Fruit fly (Drosophila melanogaster) whole organism, prepupa: ENCODE results near the gene heph.

Experiments used
- CG10669 ChIP-seq: fragments of 200-800 bp; sonication (Bioruptor generic); optimal IDR thresholded peaks from 3 replicates; lab custom pipeline; 2018; ENCODE audit warnings: missing biosample characterization, mild to moderate bottlenecking, missing genetic modification characterization, moderate library complexity
- CG15336 ChIP-seq: fragments of 200-800 bp; sonication (Bioruptor generic); IDR thresholded peaks from 2 replicates; pipeline ENCODE4 v1.3.6; 2022; ENCODE audit warnings: missing biosample characterization, missing genetic modification characterization
- CG3032 ChIP-seq: fragments of 200-800 bp; optimal IDR thresholded peaks from 2 replicates; lab custom pipeline; 2019; ENCODE audit warnings: missing biosample characterization, mild to moderate bottlenecking, missing genetic modification characterization, moderate library complexity
- CG32006 ChIP-seq: fragments of 200-800 bp; sonication (Bioruptor generic); optimal IDR thresholded peaks from 3 replicates; lab custom pipeline; 2017; ENCODE audit warnings: missing biosample characterization, mild to moderate bottlenecking, missing genetic modification characterization
- CG34406 ChIP-seq: fragments of 200-800 bp; sonication (Bioruptor generic); optimal IDR thresholded peaks from 3 replicates; lab custom pipeline; 2016; ENCODE audit warnings: missing biosample characterization, missing genetic modification characterization
- CG3919 ChIP-seq: fragments of 200-800 bp; sonication (Bioruptor generic); optimal IDR thresholded peaks from 3 replicates; lab custom pipeline; 2016; ENCODE audit warnings: missing biosample characterization, missing genetic modification characterization
- CG6163 ChIP-seq: fragments of 200-800 bp; sonication (Bioruptor generic); IDR thresholded peaks from 3 replicates; pipeline ENCODE4 v1.3.6; 2022; ENCODE audit warnings: missing biosample characterization, missing genetic modification characterization
- CG6792 ChIP-seq: fragments of 200-800 bp; sonication (Bioruptor generic); optimal IDR thresholded peaks from 3 replicates; lab custom pipeline; 2016; ENCODE audit warnings: missing biosample characterization, missing genetic modification characterization
- CG6808 ChIP-seq: fragments of 200-800 bp; sonication (Bioruptor generic); optimal IDR thresholded peaks from 3 replicates; lab custom pipeline; 2017; ENCODE audit warnings: missing biosample characterization, missing genetic modification characterization, mild to moderate bottlenecking, moderate library complexity, missing genetic modification reagents
- CG8119 ChIP-seq: fragments of 200-800 bp; sonication (Bioruptor generic); IDR thresholded peaks from 3 replicates; pipeline ENCODE4 v1.3.6; 2022; ENCODE audit warnings: missing biosample characterization, missing genetic modification characterization
- CG8319 ChIP-seq: fragments of 200-800 bp; sonication (Bioruptor generic); optimal IDR thresholded peaks from 3 replicates; lab custom pipeline; 2016; ENCODE audit warnings: missing biosample characterization, missing genetic modification characterization
- Eip75B ChIP-seq: fragments of 200-800 bp; sonication (Bioruptor generic); optimal IDR thresholded peaks from 3 replicates; lab custom pipeline; 2016; ENCODE audit warnings: missing biosample characterization, missing genetic modification characterization
- Eip78C ChIP-seq: fragments of 200-800 bp; sonication (Bioruptor generic); peaks from one replicate; lab custom pipeline; 2016; ENCODE audit warnings: missing biosample characterization, missing genetic modification characterization
- Ets96B ChIP-seq: fragments of 200-800 bp; optimal IDR thresholded peaks from 2 replicates; lab custom pipeline; 2019; ENCODE audit warnings: missing biosample characterization, mild to moderate bottlenecking, missing genetic modification characterization, moderate library complexity
- Hr38 ChIP-seq: sonication (Bioruptor generic); optimal IDR thresholded peaks from 2 replicates; lab custom pipeline; 2016; ENCODE audit warnings: missing biosample characterization, missing genetic modification characterization
- Hr39 ChIP-seq: fragments of 200-800 bp; sonication (Bioruptor generic); optimal IDR thresholded peaks from 2 replicates; lab custom pipeline; 2016; ENCODE audit warnings: missing biosample characterization, missing genetic modification characterization
- Hr4 ChIP-seq: fragments of 200-800 bp; sonication (Bioruptor generic); optimal IDR thresholded peaks from 3 replicates; lab custom pipeline; 2016; ENCODE audit warnings: missing biosample characterization, missing genetic modification characterization
- OdsH ChIP-seq: fragments of 200-800 bp; sonication (Bioruptor generic); optimal IDR thresholded peaks from 3 replicates; lab custom pipeline; 2016; ENCODE audit warnings: missing biosample characterization, missing genetic modification characterization
- Sox102F ChIP-seq: fragments of 200-800 bp; sonication (Bioruptor generic); optimal IDR thresholded peaks from 2 replicates; lab custom pipeline; 2016; ENCODE audit warnings: missing biosample characterization, mild to moderate bottlenecking, missing genetic modification characterization
- Sox14 ChIP-seq: fragments of 200-800 bp; sonication (Bioruptor generic); optimal IDR thresholded peaks from 3 replicates; lab custom pipeline; 2016; ENCODE audit warnings: missing biosample characterization, missing genetic modification characterization
- achi ChIP-seq: fragments of 200-800 bp; sonication (Bioruptor generic); optimal IDR thresholded peaks from 3 replicates; lab custom pipeline; 2016; ENCODE audit warnings: missing biosample characterization, missing genetic modification characterization
- dac ChIP-seq: fragments of 200-800 bp; sonication (Bioruptor generic); optimal IDR thresholded peaks from 2 replicates; lab custom pipeline; 2017; ENCODE audit warnings: missing biosample characterization, mild to moderate bottlenecking, missing genetic modification characterization
- dsx ChIP-seq: fragments of 200-800 bp; optimal IDR thresholded peaks from 3 replicates; lab custom pipeline; 2019; ENCODE audit warnings: missing biosample characterization, mild to moderate bottlenecking, missing genetic modification characterization, moderate library complexity; ENCODE audit not compliant: poor library complexity, severe bottlenecking
- eg ChIP-seq: fragments of 200-800 bp; sonication (Bioruptor generic); IDR thresholded peaks from 3 replicates; pipeline ENCODE4 v1.3.6; 2022; ENCODE audit warnings: missing biosample characterization, missing genetic modification characterization
- esn ChIP-seq: fragments of 200-800 bp; sonication (Bioruptor generic); optimal IDR thresholded peaks from 2 replicates; lab custom pipeline; 2016; ENCODE audit warnings: missing biosample characterization, mild to moderate bottlenecking, missing genetic modification characterization, moderate library complexity
- lz ChIP-seq: fragments of 200-800 bp; sonication (Bioruptor generic); optimal IDR thresholded peaks from 3 replicates; lab custom pipeline; 2016; ENCODE audit warnings: missing biosample characterization, missing genetic modification characterization
- net ChIP-seq: fragments of 200-800 bp; sonication (Bioruptor generic); optimal IDR thresholded peaks from 3 replicates; lab custom pipeline; 2016; ENCODE audit warnings: missing biosample characterization, missing genetic modification characterization
- pdm3 ChIP-seq: fragments of 200-800 bp; sonication (Bioruptor generic); optimal IDR thresholded peaks from 3 replicates; lab custom pipeline; 2016; ENCODE audit warnings: missing biosample characterization, missing genetic modification characterization
- salr ChIP-seq, 2 experiments: fragments of 200-800 bp; sonication (Bioruptor generic); optimal IDR thresholded peaks; 3 replicates each; lab custom pipeline; 2016 to 2018; ENCODE audit warnings: missing biosample characterization in 2 of 2, missing genetic modification characterization in 2 of 2, mild to moderate bottlenecking in 1 of 2
- ss ChIP-seq, 2 experiments: fragments of 200-800 bp; sonication (Bioruptor generic); optimal IDR thresholded peaks; 2 replicates in 1 of 2; 3 replicates in 1 of 2; lab custom pipeline; 2017 to 2018; ENCODE audit warnings: mild to moderate bottlenecking in 2 of 2, missing biosample characterization in 2 of 2, missing genetic modification characterization in 2 of 2, moderate library complexity in 1 of 2
- svp ChIP-seq: fragments of 200-800 bp; sonication (Bioruptor generic); peaks from one replicate; lab custom pipeline; 2016; ENCODE audit warnings: missing biosample characterization, missing genetic modification characterization
- topi ChIP-seq: fragments of 200-800 bp; sonication (Bioruptor generic); optimal IDR thresholded peaks from 3 replicates; lab custom pipeline; 2016; ENCODE audit warnings: missing biosample characterization, missing genetic modification characterization

heph gene

dm6 chr3R:31822462-31822861 is 192.9 kb downstream of the heph start:
- TF ChIP-seq CG8319 (GFP tag; lab: Kevin White, UChicago) (no peak), salr (GFP tag; optimal IDR thresholded peaks at IDR 0.05; lab: Kevin White, UChicago) (no peak), CG10669 (GFP tag; lab: Kevin White, UChicago) (no peak), eg (no peak), Ets96B (tag; lab: Kevin White, UChicago) (no peak), Sox14 (GFP tag; lab: Kevin White, UChicago) (no peak)

- TF ChIP-seq CG3032: no peak
- no peak for TF ChIP-seq Eip75B
- peak; percentile 32; the same call in 1 of the 3 replicates for TF ChIP-seq CG6163 (GFP tag; lab: Robert Waterston, UW)
- TF ChIP-seq, all 60 proteins: peak for 1
Measured at dm6 chr3R:31812976-31813298, 202.4 kb downstream of the heph start.

dm6 chr3R:31812117-31812975 is 203.0 kb downstream of the heph start, which contains the start of the genes FeCH and RhoGAP100F:
Gene FeCH, minus strand, starts transcription at chr3R:31812296.
Gene RhoGAP100F, plus strand, starts transcription at chr3R:31812609.
- TF ChIP-seq Eip75B (peak; percentile 72), achi (GFP tag; lab: Kevin White, UChicago) (no peak), svp (GFP tag; lab: Kevin White, UChicago) (peak; percentile 83)

- TF ChIP-seq CG10669 (GFP tag; lab: Kevin White, UChicago): peak; percentile 50
- TF ChIP-seq topi (GFP tag; lab: Kevin White, UChicago): peak; percentile 4
- no peak for TF ChIP-seq CG8319 (GFP tag; lab: Kevin White, UChicago)
- TF ChIP-seq svp (GFP tag; lab: Kevin White, UChicago): no peak
- peak; percentile 18 for TF ChIP-seq pdm3 (GFP tag; lab: Kevin White, UChicago)
- TF ChIP-seq CG32006 (GFP tag; lab: Kevin White, UChicago): peak; percentile 51
- peak; percentile 60 for TF ChIP-seq Eip78C (GFP tag; lab: Kevin White, UChicago)
- TF ChIP-seq CG6163 (GFP tag; lab: Robert Waterston, UW): peak; percentile 59; the same call in 2 of the 3 replicates
- TF ChIP-seq CG15336: peak; percentile 43; the same call in 1 of the 2 replicates
- TF ChIP-seq Sox14 (GFP tag; lab: Kevin White, UChicago): peak; percentile 11
- peak; percentile 21 for TF ChIP-seq net
- TF ChIP-seq dsx (GFP tag; lab: Kevin White, UChicago): peak; percentile 37
- TF ChIP-seq CG34406 (GFP tag; lab: Kevin White, UChicago): no peak
- peak; percentile 79 for TF ChIP-seq achi (GFP tag; lab: Kevin White, UChicago)
- peak; percentile 43 for TF ChIP-seq Hr4 (GFP tag; lab: Kevin White, UChicago)
- peak; percentile 22 to 32 for TF ChIP-seq ss (GFP tag; optimal IDR thresholded peaks at IDR 0.05; lab: Kevin White, UChicago)
- TF ChIP-seq CG3032: peak; percentile 41
- TF ChIP-seq Sox102F (GFP tag; lab: Kevin White, UChicago): no peak
- no peak for TF ChIP-seq Hr39 (GFP tag; lab: Kevin White, UChicago)
- peak; percentile 1 for TF ChIP-seq CG6792
- peak; percentile 13 for TF ChIP-seq lz (GFP tag; lab: Kevin White, UChicago)
- TF ChIP-seq Ets96B (tag; lab: Kevin White, UChicago): peak; percentile 32
- peak; percentile 15 for TF ChIP-seq OdsH
- TF ChIP-seq Hr38 (GFP tag; lab: Kevin White, UChicago): no peak
- TF ChIP-seq dac: no peak
- TF ChIP-seq esn (GFP tag; lab: Kevin White, UChicago): peak; percentile 25
- TF ChIP-seq eg: peak; percentile 67; the same call in 2 of the 3 replicates
- peak; percentile 31 for TF ChIP-seq CG3919 (GFP tag; lab: Kevin White, UChicago)
- TF ChIP-seq CG6808 (GFP tag; lab: Kevin White, UChicago): peak; percentile 18
- peak; percentile 64 for TF ChIP-seq CG8119 (GFP tag; lab: Robert Waterston, UW)
- TF ChIP-seq, all 60 proteins: peak for 23
Measured at dm6 chr3R:31810073-31810530, 205.2 kb downstream of the heph start, which contains the start of gene Rift. Gene Rift, minus strand, starts transcription at chr3R:31810186.
